Fruit fly (Drosophila melanogaster): ENCODE measurements around the gene CG42296.

DNA sequence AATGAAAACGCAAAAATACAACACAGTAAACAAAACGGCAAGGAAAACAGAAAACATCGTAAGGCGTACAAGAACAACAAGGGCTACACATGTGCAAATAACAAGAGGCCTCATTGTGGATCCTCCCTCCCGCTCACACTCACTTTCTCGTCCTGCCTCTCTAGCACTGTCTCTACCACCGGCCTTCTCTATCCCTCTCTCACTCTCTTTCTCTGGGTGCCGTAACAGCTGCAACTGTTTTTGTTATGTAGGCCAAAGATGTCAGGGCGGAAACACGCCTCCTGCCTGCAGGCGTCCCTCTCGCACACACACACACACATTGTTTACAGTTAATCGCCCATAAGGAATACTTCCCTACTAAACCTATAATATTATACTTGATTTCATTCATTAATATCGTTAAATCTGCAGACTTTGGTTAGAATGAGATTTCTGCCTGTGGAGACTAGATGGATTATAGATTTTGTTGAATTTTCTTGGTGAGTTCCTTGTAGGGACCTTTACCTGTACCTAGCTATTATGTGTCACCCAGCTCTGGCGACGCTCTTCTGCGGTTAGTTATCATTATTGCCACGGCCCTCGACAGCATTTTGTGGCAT, 21.9 kb downstream of the CG42296 start:
- TF ChIP-seq h (optimal IDR thresholded peaks at IDR 0.05) = no peak
- TF ChIP-seq insv (optimal IDR thresholded peaks at IDR 0.05) = no peak

All from Kc167 (cell line).